Worm (Caenorhabditis elegans) whole organism, early embryonic: ENCODE measurements around the gene acc-1.

Experiments
- B0310.2 ChIP-seq: sonication (generic microtip); optimal IDR thresholded peaks from 2 replicates; lab custom pipeline; 2016; ENCODE audit warnings: mild to moderate bottlenecking, missing genetic modification characterization, missing compliant biosample characterization
- F13C5.2 ChIP-seq: sonication (generic microtip); optimal IDR thresholded peaks from 2 replicates; lab custom pipeline; 2017; ENCODE audit warnings: mild to moderate bottlenecking, missing genetic modification characterization, inconsistent platforms, missing compliant biosample characterization
- ama-1 ChIP-seq: fragments of 150-350 bp; optimal IDR thresholded peaks from 2 replicates; lab custom pipeline; 2014
- ceh-13 ChIP-seq: fragments of 200-800 bp; sonication (Bioruptor generic); optimal IDR thresholded peaks from 2 replicates; lab custom pipeline; 2018; ENCODE audit warnings: mild to moderate bottlenecking, missing genetic modification characterization, missing compliant biosample characterization
- ets-7 ChIP-seq: sonication (generic microtip); optimal IDR thresholded peaks from 2 replicates; lab custom pipeline; 2016; ENCODE audit warnings: missing genotype, missing genetic modification characterization, missing compliant biosample characterization
- flt-1 ChIP-seq: fragments of 200-800 bp; sonication (Bioruptor generic); IDR thresholded peaks from 2 replicates; pipeline ENCODE4 v1.3.6; 2022; ENCODE audit warnings: missing genetic modification characterization, missing compliant biosample characterization
- hmbx-1 ChIP-seq: sonication (generic microtip); optimal IDR thresholded peaks from 2 replicates; lab custom pipeline; 2016; ENCODE audit warnings: mild to moderate bottlenecking, missing genetic modification characterization, missing compliant biosample characterization
- hmg-4 ChIP-seq: fragments of 200-800 bp; sonication (Bioruptor generic); optimal IDR thresholded peaks from 2 replicates; lab custom pipeline; 2018; ENCODE audit warnings: mild to moderate bottlenecking, missing genetic modification characterization, missing compliant biosample characterization
- hnd-1 ChIP-seq: sonication (generic microtip); optimal IDR thresholded peaks from 2 replicates; lab custom pipeline; 2016; ENCODE audit warnings: missing genetic modification characterization, missing compliant biosample characterization
- pes-1 ChIP-seq: fragments of 200-800 bp; sonication (Bioruptor generic); IDR thresholded peaks from 2 replicates; pipeline ENCODE4 v1.3.6; 2022; ENCODE audit warnings: missing genetic modification reagents, missing genetic modification characterization, missing compliant biosample characterization
- sea-1 ChIP-seq: fragments of 200-800 bp; sonication (Bioruptor generic); conservative IDR thresholded peaks from 2 replicates; pipeline ENCODE4 v1.3.6; 2022; ENCODE audit warnings: missing genetic modification characterization, missing compliant biosample characterization
- tbx-11 ChIP-seq: fragments of 200-800 bp; sonication (Bioruptor generic); IDR thresholded peaks from 2 replicates; pipeline ENCODE4 v1.3.6; 2022; ENCODE audit warnings: missing genetic modification characterization, missing compliant biosample characterization
- tbx-37 ChIP-seq: fragments of 200-800 bp; sonication (Bioruptor generic); conservative IDR thresholded peaks from 2 replicates; pipeline ENCODE4 v1.3.6; 2022; ENCODE audit warnings: missing genetic modification reagents, missing genetic modification characterization, missing compliant biosample characterization

DNA sequence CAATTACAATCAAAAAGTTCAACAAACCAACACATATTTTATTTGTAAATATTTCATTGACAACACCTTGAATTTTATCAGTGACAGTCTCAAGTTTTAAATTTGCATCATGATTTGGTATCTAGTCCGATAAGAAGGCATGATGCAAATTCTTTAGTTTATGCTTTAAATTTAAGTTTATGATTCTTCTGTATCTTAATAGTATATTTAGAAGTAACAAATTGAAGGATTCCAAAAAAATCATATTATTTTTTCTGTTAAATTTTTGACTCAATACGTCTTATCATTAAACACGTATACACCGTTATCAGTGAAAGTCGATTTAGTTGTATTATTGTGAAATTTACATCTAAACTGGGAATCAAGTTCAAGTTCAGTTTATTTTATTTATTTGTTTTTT is 6.6 kb upstream of the acc-1 start, which contains the start of gene chca-1:
- no peak for TF ChIP-seq hmg-4 (GFP tag; lab: Kevin White, UChicago)
- no peak for TF ChIP-seq ama-1
- TF ChIP-seq sea-1: no peak
- no peak for TF ChIP-seq hnd-1 (tag; lab: Kevin White, UChicago)
- no peak for TF ChIP-seq F13C5.2 (tag; lab: Kevin White, UChicago)
- TF ChIP-seq tbx-11 (GFP tag; lab: Robert Waterston, UW): no peak
- TF ChIP-seq tbx-37 (GFP tag; lab: Robert Waterston, UW): no peak
- TF ChIP-seq hmbx-1: no peak
- TF ChIP-seq ceh-13 (GFP tag; lab: Kevin White, UChicago): no peak
- no peak for TF ChIP-seq pes-1 (GFP tag; lab: Robert Waterston, UW)
- TF ChIP-seq flt-1 (GFP tag; lab: Robert Waterston, UW): no peak
- no peak for TF ChIP-seq B0310.2
- TF ChIP-seq ets-7 (tag; lab: Kevin White, UChicago): no peak
